Worm (Caenorhabditis elegans) whole organism, early embryonic: ENCODE data around the gene pgp-1.

ENCODE experiments used
- B0310.2 ChIP-seq: sonication (generic microtip); optimal IDR thresholded peaks from 2 replicates; lab custom pipeline; 2016; ENCODE audit warnings: mild to moderate bottlenecking, missing genetic modification characterization, missing compliant biosample characterization
- F13C5.2 ChIP-seq: sonication (generic microtip); optimal IDR thresholded peaks from 2 replicates; lab custom pipeline; 2017; ENCODE audit warnings: mild to moderate bottlenecking, missing genetic modification characterization, inconsistent platforms, missing compliant biosample characterization
- ama-1 ChIP-seq: fragments of 150-350 bp; optimal IDR thresholded peaks from 2 replicates; lab custom pipeline; 2014
- ceh-13 ChIP-seq: fragments of 200-800 bp; sonication (Bioruptor generic); optimal IDR thresholded peaks from 2 replicates; lab custom pipeline; 2018; ENCODE audit warnings: mild to moderate bottlenecking, missing genetic modification characterization, missing compliant biosample characterization
- ets-7 ChIP-seq: sonication (generic microtip); optimal IDR thresholded peaks from 2 replicates; lab custom pipeline; 2016; ENCODE audit warnings: missing genotype, missing genetic modification characterization, missing compliant biosample characterization
- flt-1 ChIP-seq: fragments of 200-800 bp; sonication (Bioruptor generic); IDR thresholded peaks from 2 replicates; pipeline ENCODE4 v1.3.6; 2022; ENCODE audit warnings: missing genetic modification characterization, missing compliant biosample characterization
- hmg-4 ChIP-seq: fragments of 200-800 bp; sonication (Bioruptor generic); optimal IDR thresholded peaks from 2 replicates; lab custom pipeline; 2018; ENCODE audit warnings: mild to moderate bottlenecking, missing genetic modification characterization, missing compliant biosample characterization
- hnd-1 ChIP-seq: sonication (generic microtip); optimal IDR thresholded peaks from 2 replicates; lab custom pipeline; 2016; ENCODE audit warnings: missing genetic modification characterization, missing compliant biosample characterization
- pes-1 ChIP-seq: fragments of 200-800 bp; sonication (Bioruptor generic); IDR thresholded peaks from 2 replicates; pipeline ENCODE4 v1.3.6; 2022; ENCODE audit warnings: missing genetic modification reagents, missing genetic modification characterization, missing compliant biosample characterization
- scrt-1 ChIP-seq: fragments of 200-800 bp; sonication (Bioruptor generic); IDR thresholded peaks from 2 replicates; pipeline ENCODE4 v1.3.6; 2022; ENCODE audit warnings: missing genetic modification characterization, missing compliant biosample characterization
- sea-1 ChIP-seq: fragments of 200-800 bp; sonication (Bioruptor generic); conservative IDR thresholded peaks from 2 replicates; pipeline ENCODE4 v1.3.6; 2022; ENCODE audit warnings: missing genetic modification characterization, missing compliant biosample characterization
- tbx-11 ChIP-seq: fragments of 200-800 bp; sonication (Bioruptor generic); IDR thresholded peaks from 2 replicates; pipeline ENCODE4 v1.3.6; 2022; ENCODE audit warnings: missing genetic modification characterization, missing compliant biosample characterization
- tbx-37 ChIP-seq: fragments of 200-800 bp; sonication (Bioruptor generic); conservative IDR thresholded peaks from 2 replicates; pipeline ENCODE4 v1.3.6; 2022; ENCODE audit warnings: missing genetic modification reagents, missing genetic modification characterization, missing compliant biosample characterization
- tra-4 ChIP-seq: sonication (generic microtip); optimal IDR thresholded peaks from 2 replicates; lab custom pipeline; 2017; ENCODE audit warnings: missing genetic modification characterization, missing compliant biosample characterization

- TF ChIP-seq sea-1 (GFP tag; lab: Robert Waterston, UW) = no peak
- no peak for TF ChIP-seq pes-1 (GFP tag; lab: Robert Waterston, UW)
- no peak for TF ChIP-seq ets-7 (tag; lab: Kevin White, UChicago)
- TF ChIP-seq tbx-11 (GFP tag; lab: Robert Waterston, UW) = no peak
- TF ChIP-seq ama-1 (lab: Kevin White, UChicago) = no peak
- no peak for TF ChIP-seq F13C5.2
- no peak for TF ChIP-seq hmg-4 (GFP tag; lab: Kevin White, UChicago)
- no peak for TF ChIP-seq scrt-1 (GFP tag; lab: Robert Waterston, UW)
- TF ChIP-seq hnd-1 = no peak
- no peak for TF ChIP-seq flt-1
- no peak for TF ChIP-seq tra-4 (tag; lab: Kevin White, UChicago)
- no peak for TF ChIP-seq ceh-13 (GFP tag; lab: Kevin White, UChicago)
- no peak for TF ChIP-seq tbx-37 (GFP tag; lab: Robert Waterston, UW)
- no peak for TF ChIP-seq B0310.2 (tag; lab: Kevin White, UChicago)
Observed at ce11 chrIV:12632430-12632829, 33.5 kb upstream of the pgp-1 start.
